Worm (Caenorhabditis elegans) whole organism, L4 larva: ENCODE results near the gene R04B5.11.

Experiments used
- ZK546.5 ChIP-seq, 2 experiments: sonication (generic microtip); optimal IDR thresholded peaks; 2 replicates each; lab custom pipeline; 2017; ENCODE audit warnings: missing biosample characterization in 2 of 2, missing genetic modification characterization in 2 of 2
- lin-1 ChIP-seq: fragments of 200-800 bp; sonication (Bioruptor generic); IDR thresholded peaks from 2 replicates; pipeline ENCODE4 v1.3.6; 2022; ENCODE audit warnings: missing genetic modification reagents, missing genetic modification characterization, missing compliant biosample characterization
- lin-15B ChIP-seq: fragments of 150-350 bp; sonication (generic microtip); optimal IDR thresholded peaks from 3 replicates; lab custom pipeline; 2014; ENCODE audit warnings: missing biosample characterization, missing genetic modification characterization
- lsy-2 ChIP-seq, 2 experiments: fragments of 150-350 bp in 1 of 2; sonication (generic microtip) in 1 of 2; optimal IDR thresholded peaks; 2 replicates each; lab custom pipeline; 2014 to 2017; ENCODE audit warnings: missing biosample characterization in 2 of 2, missing genetic modification characterization in 2 of 2
- nhr-102 ChIP-seq: sonication (generic microtip); optimal IDR thresholded peaks from 2 replicates; lab custom pipeline; 2016; ENCODE audit warnings: mild to moderate bottlenecking, missing genetic modification characterization, moderate library complexity, missing compliant biosample characterization
- nhr-41 ChIP-seq: fragments of 200-800 bp; sonication (Bioruptor generic); IDR thresholded peaks from 2 replicates; pipeline ENCODE4 v1.3.6; 2022; ENCODE audit warnings: missing genetic modification reagents, missing genetic modification characterization, missing compliant biosample characterization
- unc-62 ChIP-seq, 3 experiments: fragments of 150-350 bp in 1 of 3; sonication (generic microtip); optimal IDR thresholded peaks in 2 of 3; peaks in 1 of 3; 1 replicate in 1 of 3; 2 replicates in 2 of 3; lab custom pipeline; 2014 to 2017; ENCODE audit warnings: missing biosample characterization in 3 of 3, missing genetic modification characterization in 3 of 3, missing genetic modification reagents in 3 of 3, missing genotype in 1 of 3

- TF ChIP-seq nhr-102 (tag; lab: Kevin White, UChicago) (peak; percentile 7), lsy-2 (tag; optimal IDR thresholded peaks at IDR 0.05; lab: Kevin White, UChicago) (no peak), nhr-41 (no peak), unc-62 (GFP tag; optimal IDR thresholded peaks at IDR 0.05 in 1 of 2; lab: Kevin White, UChicago) (no peak), unc-62 (tag; optimal IDR thresholded peaks at IDR 0.05; lab: Kevin White, UChicago) (no peak), ZK546.5 (tag; optimal IDR thresholded peaks at IDR 0.05; lab: Kevin White, UChicago) (no peak), lin-15B (tag; lab: Kevin White, UChicago) (no peak), lin-1 (GFP tag; lab: Robert Waterston, UW) (no peak)
These were observed 13.8 kb upstream of the R04B5.11 start, which contains the start of gene ugt-17 for ce11 chrV:10104785-10105310.
